Worm (Caenorhabditis elegans) whole organism, late embryonic: ENCODE data around the gene srj-42.

Experiments used
- C08G9.2 ChIP-seq: sonication (generic microtip); optimal IDR thresholded peaks from 2 replicates; lab custom pipeline; 2016; ENCODE audit warnings: mild to moderate bottlenecking, missing genetic modification characterization, moderate library complexity, missing compliant biosample characterization
- T23F11.4 ChIP-seq: fragments of 200-800 bp; sonication (Bioruptor generic); optimal IDR thresholded peaks from 2 replicates; lab custom pipeline; 2018; ENCODE audit warnings: mild to moderate bottlenecking, missing genetic modification characterization, missing compliant biosample characterization
- ahr-1 ChIP-seq: sonication (generic microtip); optimal IDR thresholded peaks from 2 replicates; lab custom pipeline; 2016; ENCODE audit warnings: missing genetic modification characterization, missing compliant biosample characterization
- ceh-14 ChIP-seq: sonication (generic microtip); optimal IDR thresholded peaks from 2 replicates; lab custom pipeline; 2016; ENCODE audit warnings: missing genotype, missing genetic modification characterization, missing compliant biosample characterization
- ceh-18 ChIP-seq: sonication (generic microtip); optimal IDR thresholded peaks from 2 replicates; lab custom pipeline; 2016; ENCODE audit warnings: missing genetic modification characterization, missing compliant biosample characterization
- ceh-19 ChIP-seq: fragments of 200-800 bp; sonication (Bioruptor generic); optimal IDR thresholded peaks from 2 replicates; lab custom pipeline; 2018; ENCODE audit warnings: mild to moderate bottlenecking, missing genetic modification characterization, missing compliant biosample characterization
- ceh-22 ChIP-seq: sonication (generic microtip); optimal IDR thresholded peaks from 2 replicates; lab custom pipeline; 2017; ENCODE audit warnings: missing biosample characterization, missing genetic modification characterization
- ceh-24 ChIP-seq: sonication (generic microtip); optimal IDR thresholded peaks from 2 replicates; lab custom pipeline; 2016; ENCODE audit warnings: mild to moderate bottlenecking, missing genetic modification characterization, missing compliant biosample characterization
- ceh-31 ChIP-seq: sonication (generic microtip); optimal IDR thresholded peaks from 2 replicates; lab custom pipeline; 2016; ENCODE audit warnings: missing genetic modification characterization, missing compliant biosample characterization
- ceh-34 ChIP-seq: sonication (generic microtip); optimal IDR thresholded peaks from 2 replicates; lab custom pipeline; 2016; ENCODE audit warnings: mild to moderate bottlenecking, missing genetic modification characterization, missing compliant biosample characterization
- ceh-48 ChIP-seq: sonication (generic microtip); optimal IDR thresholded peaks from 2 replicates; lab custom pipeline; 2016; ENCODE audit warnings: missing genetic modification characterization, inconsistent platforms, missing compliant biosample characterization
- ceh-9 ChIP-seq: sonication (generic microtip); optimal IDR thresholded peaks from 2 replicates; lab custom pipeline; 2016; ENCODE audit warnings: mild to moderate bottlenecking, missing genetic modification characterization, inconsistent platforms, missing compliant biosample characterization
- dve-1 ChIP-seq: sonication (generic microtip); optimal IDR thresholded peaks from 2 replicates; lab custom pipeline; 2017; ENCODE audit warnings: antibody characterized with exemption, mild to moderate bottlenecking, missing genetic modification characterization, missing compliant biosample characterization
- fkh-6 ChIP-seq: sonication (generic microtip); optimal IDR thresholded peaks from 2 replicates; lab custom pipeline; 2016; ENCODE audit warnings: missing genetic modification characterization, missing compliant biosample characterization
- gmeb-2 ChIP-seq: sonication (generic microtip); optimal IDR thresholded peaks from 2 replicates; lab custom pipeline; 2016; ENCODE audit warnings: missing genetic modification characterization, inconsistent platforms, missing compliant biosample characterization
- hlh-13 ChIP-seq: fragments of 200-800 bp; sonication (Bioruptor generic); optimal IDR thresholded peaks from 2 replicates; lab custom pipeline; 2018; ENCODE audit warnings: mild to moderate bottlenecking, missing genetic modification characterization, missing compliant biosample characterization
- hlh-30 ChIP-seq: sonication (generic microtip); optimal IDR thresholded peaks from 2 replicates; lab custom pipeline; 2017; ENCODE audit warnings: antibody characterized with exemption, missing genetic modification characterization, missing compliant biosample characterization; ENCODE audit not compliant: insufficient read depth
- hlh-8 ChIP-seq: sonication (generic microtip); optimal IDR thresholded peaks from 2 replicates; lab custom pipeline; 2016; ENCODE audit warnings: missing genotype, missing genetic modification characterization, missing compliant biosample characterization
- lin-11 ChIP-seq: fragments of 200-800 bp; sonication (Bioruptor generic); optimal IDR thresholded peaks from 2 replicates; lab custom pipeline; 2018; ENCODE audit warnings: mild to moderate bottlenecking, missing genetic modification characterization, missing compliant biosample characterization
- madf-2 ChIP-seq: sonication (generic microtip); optimal IDR thresholded peaks from 2 replicates; lab custom pipeline; 2017; ENCODE audit warnings: missing genetic modification characterization, missing compliant biosample characterization
- mec-3 ChIP-seq: sonication (generic microtip); optimal IDR thresholded peaks from 2 replicates; lab custom pipeline; 2016; ENCODE audit warnings: borderline replicate concordance, missing genetic modification characterization, missing compliant biosample characterization
- nfya-1 ChIP-seq: sonication (generic microtip); optimal IDR thresholded peaks from 2 replicates; lab custom pipeline; 2017; ENCODE audit warnings: missing genetic modification characterization, mild to moderate bottlenecking, missing compliant biosample characterization, antibody characterized with exemption, moderate library complexity
- nhr-11 ChIP-seq: fragments of 150-350 bp; optimal IDR thresholded peaks from 2 replicates; lab custom pipeline; 2014; ENCODE audit warnings: missing biosample characterization, missing genetic modification characterization
- nhr-232 ChIP-seq: sonication (generic microtip); optimal IDR thresholded peaks from 2 replicates; lab custom pipeline; 2016; ENCODE audit warnings: missing genetic modification characterization, missing compliant biosample characterization
- npax-4 ChIP-seq: sonication (generic microtip); optimal IDR thresholded peaks from 2 replicates; lab custom pipeline; 2016; ENCODE audit warnings: missing genetic modification characterization, missing compliant biosample characterization
- odd-2 ChIP-seq: sonication (generic microtip); optimal IDR thresholded peaks from 2 replicates; lab custom pipeline; 2017; ENCODE audit warnings: antibody characterized with exemption, mild to moderate bottlenecking, missing genetic modification characterization, missing compliant biosample characterization
- pag-3 ChIP-seq: sonication (generic microtip); optimal IDR thresholded peaks from 2 replicates; lab custom pipeline; 2016; ENCODE audit warnings: missing compliant biosample characterization, missing genetic modification characterization, borderline replicate concordance
- pat-9 ChIP-seq: fragments of 200-800 bp; sonication (Bioruptor generic); optimal IDR thresholded peaks from 2 replicates; lab custom pipeline; 2018; ENCODE audit warnings: mild to moderate bottlenecking, missing genetic modification characterization, moderate library complexity, missing compliant biosample characterization
- pax-1 ChIP-seq: fragments of 150-350 bp; optimal IDR thresholded peaks from 2 replicates; lab custom pipeline; 2014; ENCODE audit warnings: missing biosample characterization, missing genetic modification characterization
- pha-2 ChIP-seq: sonication (generic microtip); optimal IDR thresholded peaks from 2 replicates; lab custom pipeline; 2017; ENCODE audit warnings: mild to moderate bottlenecking, missing genetic modification characterization, missing compliant biosample characterization
- pqm-1 ChIP-seq: sonication (generic microtip); optimal IDR thresholded peaks from 2 replicates; lab custom pipeline; 2016; ENCODE audit warnings: missing genetic modification characterization, missing compliant biosample characterization
- pros-1 ChIP-seq: fragments of 150-350 bp; optimal IDR thresholded peaks from 2 replicates; lab custom pipeline; 2014; ENCODE audit warnings: missing biosample characterization, missing genetic modification reagents, missing genetic modification characterization
- ref-2 ChIP-seq: sonication (generic microtip); optimal IDR thresholded peaks from 2 replicates; lab custom pipeline; 2016; ENCODE audit warnings: missing genetic modification characterization, missing compliant biosample characterization
- sdc-2 ChIP-seq: sonication (generic microtip); optimal IDR thresholded peaks from 2 replicates; lab custom pipeline; 2016; ENCODE audit warnings: missing genotype, missing genetic modification characterization, missing compliant biosample characterization
- sox-2 ChIP-seq: fragments of 200-800 bp; sonication (Bioruptor generic); IDR thresholded peaks from 2 replicates; pipeline ENCODE4 v1.3.6; 2022; ENCODE audit warnings: missing genetic modification reagents, missing genetic modification characterization, missing compliant biosample characterization
- sox-4 ChIP-seq: sonication (generic microtip); optimal IDR thresholded peaks from 2 replicates; lab custom pipeline; 2017; ENCODE audit warnings: mild to moderate bottlenecking, missing genetic modification characterization, inconsistent platforms, missing compliant biosample characterization
- syd-9 ChIP-seq: sonication (generic microtip); optimal IDR thresholded peaks from 2 replicates; lab custom pipeline; 2016; ENCODE audit warnings: mild to moderate bottlenecking, missing genetic modification characterization, moderate library complexity, missing compliant biosample characterization
- unc-3 ChIP-seq, 2 experiments: fragments of 200-800 bp in 1 of 2; sonication (Bioruptor generic) in 1 of 2; sonication (generic microtip) in 1 of 2; conservative IDR thresholded peaks in 1 of 2; optimal IDR thresholded peaks in 1 of 2; 2 replicates each; pipeline versions ENCODE4 v1.3.6 to Lab custom; 2016 to 2022; ENCODE audit warnings: missing compliant biosample characterization in 2 of 2, missing genetic modification characterization in 2 of 2, missing genetic modification reagents in 1 of 2
- unc-42 ChIP-seq: sonication (generic microtip); optimal IDR thresholded peaks from 2 replicates; lab custom pipeline; 2016; ENCODE audit warnings: missing genotype, missing genetic modification characterization, missing compliant biosample characterization
- unc-86 ChIP-seq: sonication (generic microtip); optimal IDR thresholded peaks from 2 replicates; lab custom pipeline; 2016; ENCODE audit warnings: missing genetic modification characterization, missing compliant biosample characterization
- zip-5 ChIP-seq: sonication (generic microtip); optimal IDR thresholded peaks from 2 replicates; lab custom pipeline; 2016; ENCODE audit warnings: missing genetic modification characterization, missing compliant biosample characterization
- ztf-16 ChIP-seq: sonication (generic microtip); optimal IDR thresholded peaks from 2 replicates; lab custom pipeline; 2017; ENCODE audit warnings: missing genetic modification characterization, missing compliant biosample characterization

srj-42 gene

DNA sequence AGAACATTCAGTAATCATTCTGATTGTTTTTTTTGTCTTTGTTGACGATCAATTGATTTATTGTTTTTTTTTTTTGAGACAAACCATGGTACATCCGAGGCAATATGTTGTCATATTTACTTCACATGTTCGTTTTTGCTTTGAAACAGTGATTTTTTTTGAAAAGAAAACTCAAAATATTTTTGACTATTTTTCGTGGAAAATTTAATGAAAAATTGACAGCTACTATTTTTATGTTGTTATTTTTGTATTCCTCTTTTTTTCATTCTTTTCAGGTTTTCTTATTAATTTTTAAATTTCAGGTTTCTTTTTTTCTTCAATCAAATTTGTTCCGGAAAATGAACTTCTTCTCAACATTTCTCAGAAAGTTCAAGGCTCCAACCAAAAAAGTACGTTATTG is 6.4 kb downstream of the srj-42 start, which contains the start of gene Y73F8A.36:
Gene Y73F8A.36 (plus strand): TSS at position 301 of the 400 bp plus-strand sequence.
- TF ChIP-seq T23F11.4 (GFP tag; lab: Kevin White, UChicago) (no peak), mec-3 (tag; lab: Kevin White, UChicago) (no peak), ztf-16 (no peak), nhr-232 (tag; lab: Kevin White, UChicago) (no peak), unc-3 (GFP tag; conservative IDR thresholded peaks at IDR 0.05; lab: Robert Waterston, UW) (no peak), unc-3 (tag; optimal IDR thresholded peaks at IDR 0.05; lab: Kevin White, UChicago) (no peak), ceh-22 (no peak), sox-4 (tag; lab: Kevin White, UChicago) (no peak), ref-2 (tag; lab: Kevin White, UChicago) (no peak), gmeb-2 (tag; lab: Kevin White, UChicago) (no peak), syd-9 (tag; lab: Kevin White, UChicago) (no peak), pax-1 (no peak), npax-4 (tag; lab: Kevin White, UChicago) (no peak), ceh-34 (tag; lab: Kevin White, UChicago) (no peak), odd-2 (tag; lab: Kevin White, UChicago) (no peak), dve-1 (tag; lab: Kevin White, UChicago) (no peak)

DNA sequence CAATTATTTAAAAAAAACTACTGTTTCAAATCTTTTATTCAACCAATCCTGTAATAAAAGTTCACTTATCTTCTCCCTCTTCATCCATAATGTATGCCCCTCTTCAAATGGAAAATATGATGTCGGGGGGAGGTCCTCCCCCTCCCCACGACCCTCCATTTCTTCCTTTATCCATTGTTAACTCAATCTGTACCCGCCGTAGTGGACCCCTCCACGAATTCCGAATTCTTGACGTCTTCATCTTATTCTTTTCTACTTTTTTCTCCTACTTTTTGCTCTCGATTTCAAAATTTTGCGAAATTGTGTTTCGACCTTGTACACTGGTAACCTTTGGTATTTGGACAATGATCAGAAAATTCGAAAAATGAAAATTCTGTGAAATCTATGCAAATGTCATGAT is 16.2 kb downstream of the srj-42 start, which contains the start of gene lgc-52:
Gene lgc-52 (plus strand): TSS at position 268 of the 400 bp plus-strand sequence.
- TF ChIP-seq unc-42 (tag; lab: Kevin White, UChicago) (peak; percentile 71), gmeb-2 (tag; lab: Kevin White, UChicago) (no peak)

DNA sequence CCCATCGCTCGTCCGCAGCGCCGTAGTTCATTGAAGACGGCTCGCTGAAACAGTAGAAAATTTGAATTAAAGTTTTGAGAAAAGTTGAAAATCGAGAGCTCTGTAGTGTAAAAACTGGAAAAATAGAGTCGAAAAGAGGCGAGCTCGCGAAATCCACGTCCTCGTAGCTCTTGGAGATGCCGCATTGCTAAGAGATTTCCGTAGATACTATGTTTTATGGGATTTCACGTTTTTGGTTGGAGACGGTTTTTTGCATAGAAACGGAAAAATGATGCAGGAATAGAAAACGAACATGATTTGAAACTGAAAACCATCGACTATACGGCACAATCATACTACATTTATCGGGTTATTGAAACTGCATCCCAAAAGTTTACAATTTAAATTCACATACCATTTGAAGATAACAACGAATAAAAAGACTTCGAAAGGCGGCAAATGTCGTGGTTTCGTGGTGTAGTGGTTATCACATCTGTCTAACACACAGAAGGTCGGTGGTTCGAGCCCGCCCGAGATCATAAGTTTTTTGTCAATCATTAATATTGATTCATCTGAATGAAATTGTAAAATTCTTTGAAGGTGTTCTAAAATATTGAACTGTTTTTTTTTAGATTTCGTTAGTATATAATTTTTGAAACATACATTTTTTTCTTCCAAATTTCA is 17.0 kb downstream of the srj-42 start, which contains the start of gene pkd-2:
Gene pkd-2 (minus strand): TSS at position 51 of the 663 bp plus-strand sequence.
- TF ChIP-seq lin-11 (tag; lab: Kevin White, UChicago) (no peak), hlh-8 (tag; lab: Kevin White, UChicago) (no peak), sox-4 (tag; lab: Kevin White, UChicago) (no peak), pat-9 (tag; lab: Kevin White, UChicago) (no peak), ceh-24 (tag; lab: Kevin White, UChicago) (no peak), ceh-18 (tag; lab: Kevin White, UChicago) (no peak), pax-1 (no peak), zip-5 (tag; lab: Kevin White, UChicago) (no peak), ceh-19 (GFP tag; lab: Kevin White, UChicago) (no peak), nfya-1 (tag; lab: Kevin White, UChicago) (no peak), T23F11.4 (GFP tag; lab: Kevin White, UChicago) (no peak), ceh-9 (tag; lab: Kevin White, UChicago) (no peak), ztf-16 (no peak), ahr-1 (tag; lab: Kevin White, UChicago) (no peak), ceh-48 (tag; lab: Kevin White, UChicago) (no peak), C08G9.2 (tag; lab: Kevin White, UChicago) (no peak), odd-2 (tag; lab: Kevin White, UChicago) (no peak)

DNA sequence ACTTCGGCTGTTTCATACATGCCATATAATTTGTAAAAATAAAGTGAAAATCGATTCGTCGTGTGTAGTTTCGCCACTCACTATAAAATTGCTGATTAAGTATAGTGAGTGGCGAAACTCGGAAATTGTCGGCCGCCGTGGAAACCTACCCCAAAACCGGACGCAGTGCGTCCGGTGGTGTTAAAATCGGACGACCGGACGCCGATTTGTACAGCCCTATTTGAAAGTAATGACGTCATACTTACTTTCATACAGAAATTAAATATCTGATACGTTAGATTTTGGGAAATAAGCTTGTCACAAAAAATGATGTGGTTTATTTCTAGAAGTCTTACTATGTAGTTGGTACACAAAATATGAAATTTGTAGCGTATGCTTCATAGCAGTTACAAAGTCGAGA is 17.8 kb downstream of the srj-42 start:
- no peak for TF ChIP-seq unc-86 (tag; lab: Kevin White, UChicago)
- no peak for TF ChIP-seq pag-3 (tag; lab: Kevin White, UChicago)
- TF ChIP-seq nhr-11 (tag; lab: Kevin White, UChicago), result no peak
- TF ChIP-seq pros-1 (tag; lab: Kevin White, UChicago), result no peak
- no peak for TF ChIP-seq sdc-2 (tag; lab: Kevin White, UChicago)
- TF ChIP-seq sox-2 (GFP tag; lab: Robert Waterston, UW), result no peak
- TF ChIP-seq hlh-30, result no peak
- TF ChIP-seq unc-42 (tag; lab: Kevin White, UChicago), result no peak
- no peak for TF ChIP-seq hlh-13 (GFP tag; lab: Kevin White, UChicago)
- TF ChIP-seq pqm-1, result no peak
- no peak for TF ChIP-seq ceh-31 (tag; lab: Kevin White, UChicago)
- no peak for TF ChIP-seq npax-4 (tag; lab: Kevin White, UChicago)
- no peak for TF ChIP-seq ceh-9 (tag; lab: Kevin White, UChicago)
- no peak for TF ChIP-seq pha-2
- no peak for TF ChIP-seq madf-2 (tag; lab: Kevin White, UChicago)
- TF ChIP-seq ceh-19 (GFP tag; lab: Kevin White, UChicago), result no peak
- no peak for TF ChIP-seq fkh-6 (tag; lab: Kevin White, UChicago)
- no peak for TF ChIP-seq ceh-14 (tag; lab: Kevin White, UChicago)
